Worm (Caenorhabditis elegans): ENCODE results near the gene flp-10.

The flp-10 gene

DNA sequence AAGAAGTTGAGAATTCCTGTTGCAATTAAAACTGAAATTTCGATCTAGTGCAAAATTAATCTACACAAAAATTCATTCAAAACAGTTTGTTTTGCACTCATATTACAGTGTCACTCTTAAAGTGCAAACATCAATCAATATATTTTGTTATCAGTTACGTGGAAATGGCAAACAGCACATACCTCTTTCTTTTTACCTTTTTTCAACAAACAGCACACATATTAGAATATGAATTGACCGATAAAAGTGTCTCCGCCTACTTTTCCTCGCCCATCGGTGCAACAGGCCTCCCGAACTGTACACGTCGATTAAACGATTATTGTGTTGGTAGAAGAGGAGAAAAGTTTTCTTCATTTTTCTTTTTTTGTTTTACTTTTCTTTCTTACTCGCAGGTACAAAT, 27.5 kb upstream of the flp-10 start (continued):
- TF ChIP-seq lin-13 (GFP tag; optimal IDR thresholded peaks at IDR 0.05) (no peak), aha-1 (tag) (peak; percentile 31), hif-1 (tag; optimal IDR thresholded peaks at IDR 0.05) (peak in 1 of 2 experiments; percentile 1), zip-11 (GFP tag; IDR thresholded peaks at IDR 0.05) (no peak), tra-1 (GFP tag; IDR thresholded peaks at IDR 0.05) (0 out of 2 replicates have a peak, but pooled peaks have one; percentile 35), lsy-2 (tag; optimal IDR thresholded peaks at IDR 0.05) (no peak), nhr-77 (tag; optimal IDR thresholded peaks at IDR 0.05) (peak; percentile 34), ama-1 (optimal IDR thresholded peaks at IDR 0.05) (no peak), ceh-44 (GFP tag; IDR thresholded peaks at IDR 0.05) (no peak), Y5F2A.4 (GFP tag; optimal IDR thresholded peaks at IDR 0.05) (no peak), lin-39 (tag; optimal IDR thresholded peaks at IDR 0.05) (no peak), tag-97 (GFP tag; IDR thresholded peaks at IDR 0.05) (no peak), lin-38 (GFP tag; IDR thresholded peaks at IDR 0.05) (no peak), lin-29 (GFP tag; IDR thresholded peaks at IDR 0.05) (no peak), ZK337.2 (GFP tag; IDR thresholded peaks at IDR 0.05) (no peak), nhr-25 (tag; optimal IDR thresholded peaks at IDR 0.05; ENCODE audit: borderline replicate concordance, insufficient read depth) (no peak), ceh-32 (tag; optimal IDR thresholded peaks at IDR 0.05; ENCODE audit: poor library complexity) (no peak), mxl-2 (GFP tag; conservative IDR thresholded peaks at IDR 0.05) (no peak), nhr-42 (GFP tag; IDR thresholded peaks at IDR 0.05) (no peak), daf-16 (GFP tag; optimal IDR thresholded peaks at IDR 0.05) (no peak), daf-16 (tag; optimal IDR thresholded peaks at IDR 0.05) (peak; percentile 94), nhr-102 (tag; optimal IDR thresholded peaks at IDR 0.05) (no peak)

ce11 chrIV:7844333-7844973, 24.3 kb upstream of the flp-10 start:
- TF ChIP-seq spr-3 (GFP tag; optimal IDR thresholded peaks at IDR 0.05) (no peak), ceh-32 (tag; optimal IDR thresholded peaks at IDR 0.05; ENCODE audit: poor library complexity) (no peak), T20F7.1 (GFP tag; optimal IDR thresholded peaks at IDR 0.05) (peak; percentile 10), ztf-7 (tag; optimal IDR thresholded peaks at IDR 0.05) (no peak), zip-2 (tag; optimal IDR thresholded peaks at IDR 0.05) (no peak), lin-1 (GFP tag; IDR thresholded peaks at IDR 0.05) (0 out of 2 replicates have a peak, but pooled peaks have one; percentile 44), nhr-28 (tag; optimal IDR thresholded peaks at IDR 0.05) (peak; percentile 71), F49E8.2 (tag; optimal IDR thresholded peaks at IDR 0.05; ENCODE audit: borderline replicate concordance) (no peak), fkh-10 (GFP tag; optimal IDR thresholded peaks at IDR 0.05) (no peak), ces-1 (GFP tag; optimal IDR thresholded peaks at IDR 0.05) (no peak), hlh-30 (tag; optimal IDR thresholded peaks at IDR 0.05; ENCODE audit: insufficient read depth) (peak; percentile 77), rbr-2 (tag; optimal IDR thresholded peaks at IDR 0.05) (no peak), mes-2 (tag; optimal IDR thresholded peaks at IDR 0.05; ENCODE audit: poor library complexity, severe bottlenecking) (no peak), lin-38 (GFP tag; IDR thresholded peaks at IDR 0.05) (no peak), daf-19 (GFP tag; conservative IDR thresholded peaks at IDR 0.05) (no peak), lsy-2 (tag; optimal IDR thresholded peaks at IDR 0.05) (peak in 1 of 2 experiments; percentile 21), arid-1 (GFP tag; conservative IDR thresholded peaks at IDR 0.05) (no peak), duxl-1 (tag; optimal IDR thresholded peaks at IDR 0.05; ENCODE audit: poor library complexity) (peak; percentile 17), nhr-48 (tag; optimal IDR thresholded peaks at IDR 0.05) (peak; percentile 19), pha-4 (GFP tag; IDR thresholded peaks at IDR 0.05) (no peak), pha-4 (tag; optimal IDR thresholded peaks at IDR 0.05) (no peak), F26F4.8 (GFP tag; conservative IDR thresholded peaks at IDR 0.05) (no peak), unc-62 (GFP tag; optimal IDR thresholded peaks at IDR 0.05 in 1 of 2) (peak in 1 of 2 experiments; percentile 95), unc-62 (tag; optimal IDR thresholded peaks at IDR 0.05) (no peak), lim-7 (GFP tag; IDR thresholded peaks at IDR 0.05) (no peak), pqm-1 (tag; optimal IDR thresholded peaks at IDR 0.05) (peak; percentile 69), mdl-1 (tag; optimal IDR thresholded peaks at IDR 0.05) (peak in 1 of 2 experiments; percentile 38), jun-1 (tag; optimal IDR thresholded peaks at IDR 0.05) (no peak), lin-13 (GFP tag; optimal IDR thresholded peaks at IDR 0.05) (no peak), F44E2.7 (GFP tag; IDR thresholded peaks at IDR 0.05) (no peak), madf-9 (GFP tag; conservative IDR thresholded peaks at IDR 0.05) (no peak), ceh-82 (tag; optimal IDR thresholded peaks at IDR 0.05) (no peak)
